Worm (Caenorhabditis elegans) whole organism, mixed stage, embryonic: ENCODE data around the gene ccdc-47.

Experiments used
- M03D4.4 ChIP-seq: sonication (generic microtip); optimal IDR thresholded peaks from 2 replicates; lab custom pipeline; 2017; ENCODE audit warnings: mild to moderate bottlenecking, missing genetic modification characterization, missing compliant biosample characterization
- bed-3 ChIP-seq: fragments of 200-800 bp; sonication (Bioruptor generic); optimal IDR thresholded peaks from 3 replicates; lab custom pipeline; 2018; ENCODE audit warnings: mild to moderate bottlenecking, missing genetic modification characterization, moderate library complexity, missing compliant biosample characterization
- blmp-1 ChIP-seq: fragments of 150-350 bp; optimal IDR thresholded peaks from 2 replicates; lab custom pipeline; 2014; ENCODE audit warnings: missing biosample characterization, missing genetic modification characterization
- ceh-39 ChIP-seq: fragments of 150-350 bp; optimal IDR thresholded peaks from 2 replicates; lab custom pipeline; 2014; ENCODE audit warnings: missing biosample characterization, missing genetic modification characterization
- ceh-43 ChIP-seq: fragments of 200-800 bp; sonication (Bioruptor generic); optimal IDR thresholded peaks from 2 replicates; lab custom pipeline; 2018; ENCODE audit warnings: mild to moderate bottlenecking, missing genetic modification characterization, moderate library complexity, missing compliant biosample characterization
- ceh-83 ChIP-seq: fragments of 200-800 bp; sonication (Bioruptor generic); optimal IDR thresholded peaks from 2 replicates; lab custom pipeline; 2018; ENCODE audit warnings: mild to moderate bottlenecking, missing genetic modification characterization, missing compliant biosample characterization
- ces-1 ChIP-seq: fragments of 150-350 bp; optimal IDR thresholded peaks from 2 replicates; lab custom pipeline; 2014; ENCODE audit warnings: missing biosample characterization, missing genetic modification reagents, missing genetic modification characterization
- cnd-1 ChIP-seq: fragments of 200-800 bp; sonication (Bioruptor generic); optimal IDR thresholded peaks from 2 replicates; lab custom pipeline; 2018; ENCODE audit warnings: mild to moderate bottlenecking, missing genetic modification characterization, missing compliant biosample characterization
- drap-1 ChIP-seq: fragments of 200-800 bp; sonication (Bioruptor generic); optimal IDR thresholded peaks from 3 replicates; lab custom pipeline; 2018; ENCODE audit warnings: mild to moderate bottlenecking, missing genetic modification characterization, missing compliant biosample characterization
- elt-1 ChIP-seq: sonication (generic microtip); optimal IDR thresholded peaks from 2 replicates; lab custom pipeline; 2017; ENCODE audit warnings: missing genetic modification characterization, mild to moderate bottlenecking, missing compliant biosample characterization, antibody characterized with exemption, moderate library complexity, borderline replicate concordance; ENCODE audit not compliant: insufficient read depth
- elt-3 ChIP-seq: fragments of 150-350 bp; optimal IDR thresholded peaks from 2 replicates; lab custom pipeline; 2014; ENCODE audit warnings: missing biosample characterization, missing genetic modification characterization
- flh-1 ChIP-seq: fragments of 200-800 bp; sonication (Bioruptor generic); optimal IDR thresholded peaks from 2 replicates; lab custom pipeline; 2018; ENCODE audit warnings: mild to moderate bottlenecking, missing genetic modification characterization, moderate library complexity, missing compliant biosample characterization
- ham-2 ChIP-seq: fragments of 200-800 bp; sonication (Bioruptor generic); optimal IDR thresholded peaks from 2 replicates; lab custom pipeline; 2018; ENCODE audit warnings: mild to moderate bottlenecking, missing genetic modification characterization, missing compliant biosample characterization
- lin-13 ChIP-seq: fragments of 150-350 bp; optimal IDR thresholded peaks from 2 replicates; lab custom pipeline; 2014; ENCODE audit warnings: missing biosample characterization, missing genetic modification characterization
- lin-32 ChIP-seq: fragments of 200-800 bp; sonication (Bioruptor generic); optimal IDR thresholded peaks from 2 replicates; lab custom pipeline; 2018; ENCODE audit warnings: mild to moderate bottlenecking, missing genetic modification characterization, missing compliant biosample characterization
- lsy-2 ChIP-seq: fragments of 150-350 bp; optimal IDR thresholded peaks from 2 replicates; lab custom pipeline; 2014; ENCODE audit warnings: missing biosample characterization, missing genetic modification characterization
- mab-5 ChIP-seq: fragments of 150-350 bp; optimal IDR thresholded peaks from 2 replicates; lab custom pipeline; 2014; ENCODE audit warnings: missing biosample characterization, missing genetic modification characterization
- mep-1 ChIP-seq: fragments of 150-350 bp; optimal IDR thresholded peaks from 2 replicates; lab custom pipeline; 2017; ENCODE audit warnings: missing biosample characterization, missing genetic modification reagents, missing genetic modification characterization, inconsistent platforms
- mls-2 ChIP-seq: sonication (generic microtip); optimal IDR thresholded peaks from 2 replicates; lab custom pipeline; 2016; ENCODE audit warnings: mild to moderate bottlenecking, missing genetic modification characterization, moderate library complexity, missing compliant biosample characterization
- nhr-12 ChIP-seq: fragments of 150-350 bp; optimal IDR thresholded peaks from 2 replicates; lab custom pipeline; 2014; ENCODE audit warnings: missing biosample characterization, missing genetic modification characterization
- nhr-2 ChIP-seq: fragments of 150-350 bp; optimal IDR thresholded peaks from 2 replicates; lab custom pipeline; 2014; ENCODE audit warnings: missing biosample characterization, missing genetic modification characterization
- nhr-237 ChIP-seq: fragments of 150-350 bp; optimal IDR thresholded peaks from 2 replicates; lab custom pipeline; 2014; ENCODE audit warnings: missing biosample characterization, missing genetic modification characterization
- nhr-28 ChIP-seq: fragments of 150-350 bp; optimal IDR thresholded peaks from 2 replicates; lab custom pipeline; 2014; ENCODE audit warnings: missing biosample characterization, missing genetic modification characterization
- nhr-76 ChIP-seq: sonication (generic microtip); optimal IDR thresholded peaks from 2 replicates; lab custom pipeline; 2017; ENCODE audit warnings: missing biosample characterization, missing genetic modification characterization
- sem-2 ChIP-seq: fragments of 200-800 bp; sonication (Bioruptor generic); optimal IDR thresholded peaks from 2 replicates; lab custom pipeline; 2018; ENCODE audit warnings: mild to moderate bottlenecking, missing genetic modification characterization, missing compliant biosample characterization
- snpc-4 ChIP-seq: fragments of 150-350 bp; optimal IDR thresholded peaks from 2 replicates; lab custom pipeline; 2014; ENCODE audit warnings: missing biosample characterization, missing genetic modification characterization
- sptf-1 ChIP-seq: sonication (generic microtip); optimal IDR thresholded peaks from 2 replicates; lab custom pipeline; 2017; ENCODE audit warnings: mild to moderate bottlenecking, missing genetic modification characterization, moderate library complexity, missing compliant biosample characterization
- tbx-8 ChIP-seq: fragments of 200-800 bp; sonication (Bioruptor generic); optimal IDR thresholded peaks from 2 replicates; lab custom pipeline; 2018; ENCODE audit warnings: mild to moderate bottlenecking, missing genetic modification characterization, moderate library complexity, missing compliant biosample characterization
- unc-120 ChIP-seq: sonication (generic microtip); optimal IDR thresholded peaks from 2 replicates; lab custom pipeline; 2017; ENCODE audit warnings: missing genetic modification characterization, missing compliant biosample characterization; ENCODE audit not compliant: poor library complexity, severe bottlenecking
- unc-39 ChIP-seq: fragments of 150-350 bp; optimal IDR thresholded peaks from 2 replicates; lab custom pipeline; 2014; ENCODE audit warnings: missing biosample characterization, missing genetic modification characterization
- unc-62 ChIP-seq: fragments of 150-350 bp; optimal IDR thresholded peaks from 2 replicates; lab custom pipeline; 2014; ENCODE audit warnings: missing biosample characterization, missing genetic modification reagents, missing genetic modification characterization
- zip-8 ChIP-seq: fragments of 150-350 bp; optimal IDR thresholded peaks from 2 replicates; lab custom pipeline; 2014; ENCODE audit warnings: missing biosample characterization, missing genetic modification characterization
- ztf-11 ChIP-seq: fragments of 150-350 bp; optimal IDR thresholded peaks from 2 replicates; lab custom pipeline; 2014; ENCODE audit warnings: missing biosample characterization, missing genetic modification characterization

Gene ccdc-47

DNA sequence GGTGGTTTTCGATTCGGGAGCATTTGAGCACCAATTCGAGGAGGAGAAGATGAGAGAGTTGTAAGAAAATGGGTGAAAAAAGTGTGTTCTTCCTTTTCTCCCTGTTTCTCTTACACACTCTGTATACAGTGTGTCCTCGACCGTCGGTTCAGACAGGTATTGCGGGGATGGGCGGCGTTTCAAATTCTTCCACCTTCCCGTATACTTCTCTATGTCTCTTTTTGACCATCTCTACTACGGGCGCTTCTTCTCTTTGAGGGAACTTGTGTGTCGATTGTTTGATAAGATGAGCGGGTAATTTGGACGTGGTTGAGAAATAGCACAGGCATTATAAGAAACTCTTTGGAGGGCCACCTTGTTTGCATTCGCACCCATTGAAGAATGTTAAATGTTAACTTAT lies 29.2 kb upstream of the ccdc-47 start:
- TF ChIP-seq nhr-237 (tag; lab: Kevin White, UChicago) = no peak
- TF ChIP-seq nhr-2 (tag; lab: Kevin White, UChicago) = no peak
- no peak for TF ChIP-seq cnd-1 (tag; lab: Kevin White, UChicago)
- TF ChIP-seq ceh-39 (tag; lab: Kevin White, UChicago) = no peak
- no peak for TF ChIP-seq blmp-1
- TF ChIP-seq mep-1 (tag; lab: Kevin White, UChicago) = no peak
- TF ChIP-seq zip-8 (tag; lab: Kevin White, UChicago) = no peak
- TF ChIP-seq sem-2 (GFP tag; lab: Kevin White, UChicago) = no peak
- TF ChIP-seq unc-62 = no peak
- no peak for TF ChIP-seq unc-39 (tag; lab: Kevin White, UChicago)
- TF ChIP-seq ces-1 (GFP tag; lab: Kevin White, UChicago) = no peak
- TF ChIP-seq nhr-76 (tag; lab: Kevin White, UChicago) = no peak
- TF ChIP-seq lin-32 = no peak
- TF ChIP-seq elt-1 (tag; lab: Kevin White, UChicago) = no peak
- TF ChIP-seq snpc-4 = no peak
- no peak for TF ChIP-seq bed-3 (GFP tag; lab: Kevin White, UChicago)
- no peak for TF ChIP-seq drap-1 (GFP tag; lab: Kevin White, UChicago)
- no peak for TF ChIP-seq mab-5 (tag; lab: Kevin White, UChicago)
- no peak for TF ChIP-seq ztf-11

DNA sequence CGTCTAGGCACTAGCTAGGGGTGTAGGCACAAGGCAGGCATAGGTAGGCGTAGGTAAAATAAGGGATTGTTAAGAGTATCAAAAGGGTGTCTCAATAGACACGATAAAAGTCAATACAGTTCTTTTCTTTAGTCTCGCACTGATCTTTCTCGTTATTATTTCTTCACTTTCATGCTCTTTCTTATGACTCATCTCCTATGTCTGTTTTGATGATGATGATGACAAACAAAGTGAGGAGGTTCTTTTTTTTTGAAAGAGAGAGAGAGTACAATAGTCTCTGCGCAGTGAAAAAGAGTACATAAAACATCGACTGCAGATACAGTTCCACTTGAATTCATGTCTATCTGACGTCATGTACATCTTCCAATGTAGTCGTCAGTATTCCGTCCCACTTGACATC lies 26.9 kb upstream of the ccdc-47 start:
- no peak for TF ChIP-seq ceh-83 (GFP tag; lab: Kevin White, UChicago)
- no peak for TF ChIP-seq zip-8 (tag; lab: Kevin White, UChicago)
- no peak for TF ChIP-seq elt-1 (tag; lab: Kevin White, UChicago)
- no peak for TF ChIP-seq nhr-237 (tag; lab: Kevin White, UChicago)
- TF ChIP-seq tbx-8 = no peak
- TF ChIP-seq mab-5 (tag; lab: Kevin White, UChicago) = no peak
- no peak for TF ChIP-seq lsy-2 (tag; lab: Kevin White, UChicago)
- TF ChIP-seq sem-2 (GFP tag; lab: Kevin White, UChicago) = no peak
- TF ChIP-seq M03D4.4 (tag; lab: Kevin White, UChicago) = no peak
- TF ChIP-seq elt-3 = no peak
- TF ChIP-seq unc-120 (tag; lab: Kevin White, UChicago) = no peak
- TF ChIP-seq lin-32 = no peak
- TF ChIP-seq snpc-4 = no peak
- TF ChIP-seq blmp-1 = no peak
- TF ChIP-seq drap-1 (GFP tag; lab: Kevin White, UChicago) = no peak
- no peak for TF ChIP-seq ham-2 (GFP tag; lab: Kevin White, UChicago)
- TF ChIP-seq cnd-1 (tag; lab: Kevin White, UChicago) = no peak
- no peak for TF ChIP-seq sptf-1 (tag; lab: Kevin White, UChicago)
- TF ChIP-seq nhr-12 (tag; lab: Kevin White, UChicago) = no peak
- TF ChIP-seq flh-1 = no peak

ce11 chrIII:3893992-3894391 lies 22.8 kb upstream of the ccdc-47 start:
- TF ChIP-seq mab-5 (tag; lab: Kevin White, UChicago) (no peak), lin-13 (tag; lab: Kevin White, UChicago) (no peak), nhr-28 (tag; lab: Kevin White, UChicago) (no peak), lin-32 (no peak), lsy-2 (tag; lab: Kevin White, UChicago) (no peak), M03D4.4 (tag; lab: Kevin White, UChicago) (no peak), unc-62 (no peak), mep-1 (tag; lab: Kevin White, UChicago) (no peak)

- TF ChIP-seq elt-1 (tag; lab: Kevin White, UChicago) = no peak
- TF ChIP-seq unc-62 = no peak
- no peak for TF ChIP-seq mab-5 (tag; lab: Kevin White, UChicago)
- no peak for TF ChIP-seq snpc-4
- TF ChIP-seq mls-2 (tag; lab: Kevin White, UChicago) = no peak
- TF ChIP-seq unc-39 (tag; lab: Kevin White, UChicago) = no peak
- no peak for TF ChIP-seq bed-3 (GFP tag; lab: Kevin White, UChicago)
- TF ChIP-seq ceh-43 (GFP tag; lab: Kevin White, UChicago) = no peak
- no peak for TF ChIP-seq ztf-11
Observed at ce11 chrIII:3898354-3898753, 18.4 kb upstream of the ccdc-47 start.
